Worm (Caenorhabditis elegans): Measurements from ENCODE around the gene set-8.

set-8 gene

DNA sequence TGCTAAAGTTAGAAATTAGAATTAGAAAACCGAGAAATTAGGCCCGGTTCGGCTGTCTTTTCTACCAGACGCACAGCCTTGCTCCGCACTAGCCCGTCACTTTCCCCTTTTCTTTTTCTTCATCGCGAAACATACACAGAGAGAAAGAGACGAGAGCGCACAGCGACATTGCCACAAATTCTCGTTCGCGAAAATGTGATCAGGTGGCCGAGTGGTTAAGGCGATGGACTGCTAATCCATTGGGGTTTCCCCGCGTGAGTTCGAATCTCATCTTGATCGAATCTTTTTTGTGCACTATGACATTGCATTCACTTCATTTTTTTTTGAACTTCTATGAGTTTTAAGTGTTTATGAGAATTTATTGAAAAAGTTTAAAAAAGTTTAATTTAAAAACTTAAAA, 4.1 kb upstream of the set-8 start (continued):
- TF ChIP-seq Y53G8AR.9 (GFP tag; conservative IDR thresholded peaks at IDR 0.05) = 0 out of 2 replicates have a peak, but pooled peaks have one; percentile 35
- TF ChIP-seq nhr-120 (GFP tag; IDR thresholded peaks at IDR 0.05) = no peak
- peak; percentile 89 for TF ChIP-seq B0261.1 (tag; optimal IDR thresholded peaks at IDR 0.05)
- no peak for TF ChIP-seq K12H6.12 (tag; optimal IDR thresholded peaks at IDR 0.05)
- 0 out of 2 replicates have a peak, but pooled peaks have one; percentile 34 for TF ChIP-seq C06A6.2 (GFP tag; conservative IDR thresholded peaks at IDR 0.05)
- TF ChIP-seq hmg-20 (GFP tag; IDR thresholded peaks at IDR 0.05) = peak; percentile 33; the same call in 1 of the 2 replicates
- no peak for TF ChIP-seq egl-18 (GFP tag; IDR thresholded peaks at IDR 0.05)
- no peak for TF ChIP-seq snpc-3.4 (tag; optimal IDR thresholded peaks at IDR 0.05)
- peak; percentile 34 for TF ChIP-seq lin-54 (GFP tag; optimal IDR thresholded peaks at IDR 0.05)
- TF ChIP-seq F39B2.1 (GFP tag; IDR thresholded peaks at IDR 0.05) = no peak
- peak; percentile 53 for TF ChIP-seq snpc-1.3 (tag; optimal IDR thresholded peaks at IDR 0.05; ENCODE audit: insufficient read depth)
- TF ChIP-seq akir-1 (GFP tag; optimal IDR thresholded peaks at IDR 0.05) = no peak
- peak; percentile 75; the same call in 1 of the 2 replicates for TF ChIP-seq Y56A3A.18 (GFP tag; IDR thresholded peaks at IDR 0.05)
- no peak for TF ChIP-seq cebp-2 (GFP tag; IDR thresholded peaks at IDR 0.05)
- TF ChIP-seq zim-3 (tag; optimal IDR thresholded peaks at IDR 0.05) = peak; percentile 13
- TF ChIP-seq nhr-27 (tag; optimal IDR thresholded peaks at IDR 0.05) = no peak
- no peak for TF ChIP-seq F37B4.10 (GFP tag; IDR thresholded peaks at IDR 0.05)
- no peak; the same call in 1 of the 2 replicates for TF ChIP-seq madf-6 (GFP tag; IDR thresholded peaks at IDR 0.05)
- TF ChIP-seq nhr-90 (tag; optimal IDR thresholded peaks at IDR 0.05) = peak; percentile 60
- TF ChIP-seq T26A5.8 (tag; optimal IDR thresholded peaks at IDR 0.05) = no peak
- TF ChIP-seq mxl-1 (tag; optimal IDR thresholded peaks at IDR 0.05) = no peak
- 0 out of 2 replicates have a peak, but pooled peaks have one; percentile 9 for TF ChIP-seq cebp-1 (GFP tag; IDR thresholded peaks at IDR 0.05)
- no peak for TF ChIP-seq cebp-1 (tag; optimal IDR thresholded peaks at IDR 0.05)
- TF ChIP-seq madf-3 (GFP tag; IDR thresholded peaks at IDR 0.05) = no peak
- TF ChIP-seq sea-2 (GFP tag; IDR thresholded peaks at IDR 0.05) = no peak
- peak; percentile 51; the same call in 1 of the 2 replicates for TF ChIP-seq ekl-4 (GFP tag; IDR thresholded peaks at IDR 0.05)
- TF ChIP-seq F10E7.11 (tag; optimal IDR thresholded peaks at IDR 0.05) = no peak
- TF ChIP-seq mes-4 (tag; optimal IDR thresholded peaks at IDR 0.05) = no peak
- no peak for TF ChIP-seq mel-28 (tag; optimal IDR thresholded peaks at IDR 0.05; ENCODE audit: borderline replicate concordance)
- TF ChIP-seq ZK185.1 (tag; optimal IDR thresholded peaks at IDR 0.05; ENCODE audit: poor library complexity, severe bottlenecking) = peak; percentile 61
- TF ChIP-seq xnd-1 (tag; optimal IDR thresholded peaks at IDR 0.05) = no peak
- no peak for TF ChIP-seq chd-7 (tag; optimal IDR thresholded peaks at IDR 0.05)
- TF ChIP-seq bed-2 (GFP tag; IDR thresholded peaks at IDR 0.05) = no peak
- no peak for TF ChIP-seq F52B5.7 (tag; optimal IDR thresholded peaks at IDR 0.05)
- no peak for TF ChIP-seq let-526 (GFP tag; IDR thresholded peaks at IDR 0.05)
- TF ChIP-seq attf-6 (GFP tag; IDR thresholded peaks at IDR 0.05) = no peak
- TF ChIP-seq ama-1 (optimal IDR thresholded peaks at IDR 0.05) = no peak
- TF ChIP-seq ama-1 (GFP tag; optimal IDR thresholded peaks at IDR 0.05) = no peak
- TF ChIP-seq Y53F4B.3 (GFP tag; IDR thresholded peaks at IDR 0.05) = peak; percentile 50; the same call in 1 of the 2 replicates
- peak; percentile 84 for TF ChIP-seq lin-26 (GFP tag; IDR thresholded peaks at IDR 0.05)
- no peak for TF ChIP-seq aptf-2 (GFP tag; conservative IDR thresholded peaks at IDR 0.05)
- TF ChIP-seq C17E4.6 (GFP tag; IDR thresholded peaks at IDR 0.05) = no peak
- TF ChIP-seq ceh-58 (GFP tag; IDR thresholded peaks at IDR 0.05) = no peak
- no peak for TF ChIP-seq somi-1 (GFP tag; optimal IDR thresholded peaks at IDR 0.05)
- TF ChIP-seq rpc-1 (optimal IDR thresholded peaks at IDR 0.05) = peak; percentile 62
- TF ChIP-seq rpc-1 (tag; optimal IDR thresholded peaks at IDR 0.05) = peak; percentile 79
- TF ChIP-seq gei-17 (GFP tag; optimal IDR thresholded peaks at IDR 0.05) = peak; percentile 75
- TF ChIP-seq pha-4 (tag; optimal IDR thresholded peaks at IDR 0.05) = no peak
- TF ChIP-seq ztf-6 (GFP tag; IDR thresholded peaks at IDR 0.05) = no peak
- no peak for TF ChIP-seq unc-62 (GFP tag; optimal IDR thresholded peaks at IDR 0.05)
- peak; percentile 92 for TF ChIP-seq tbp1 (GFP tag; optimal IDR thresholded peaks at IDR 0.05)
